Worm (Caenorhabditis elegans) whole organism, L2 larva: ENCODE data around the gene ifas-3.

ENCODE experiments used
- R02D3.7 ChIP-seq: fragments of 150-350 bp; optimal IDR thresholded peaks from 2 replicates; lab custom pipeline; 2014; ENCODE audit warnings: missing biosample characterization, missing genetic modification characterization
- Y55F3AM.14 ChIP-seq: fragments of 200-800 bp; sonication (Bioruptor generic); optimal IDR thresholded peaks from 2 replicates; lab custom pipeline; 2018; ENCODE audit warnings: mild to moderate bottlenecking, missing genetic modification characterization, missing compliant biosample characterization
- ZK546.5 ChIP-seq: sonication (generic microtip); optimal IDR thresholded peaks from 2 replicates; lab custom pipeline; 2017; ENCODE audit warnings: missing biosample characterization, missing genetic modification characterization
- aly-2 ChIP-seq: fragments of 150-350 bp; optimal IDR thresholded peaks from 2 replicates; lab custom pipeline; 2014; ENCODE audit warnings: missing biosample characterization, missing genetic modification characterization
- blmp-1 ChIP-seq: sonication (generic microtip); optimal IDR thresholded peaks from 2 replicates; lab custom pipeline; 2017; ENCODE audit warnings: missing genetic modification characterization, mild to moderate bottlenecking, missing compliant biosample characterization, antibody characterized with exemption, moderate library complexity; ENCODE audit not compliant: insufficient read depth
- ceh-16 ChIP-seq: fragments of 150-350 bp; optimal IDR thresholded peaks from 2 replicates; lab custom pipeline; 2014; ENCODE audit warnings: missing biosample characterization, missing genetic modification characterization
- ceh-82 ChIP-seq: fragments of 150-350 bp; optimal IDR thresholded peaks from 2 replicates; lab custom pipeline; 2014; ENCODE audit warnings: missing biosample characterization, missing genetic modification characterization
- crh-2 ChIP-seq: sonication (generic microtip); optimal IDR thresholded peaks from 2 replicates; lab custom pipeline; 2017; ENCODE audit warnings: missing biosample characterization, missing genetic modification characterization
- dmd-4 ChIP-seq: sonication (generic microtip); optimal IDR thresholded peaks from 2 replicates; lab custom pipeline; 2017; ENCODE audit warnings: missing biosample characterization, missing genetic modification characterization
- egl-27 ChIP-seq: sonication (generic microtip); optimal IDR thresholded peaks from 3 replicates; lab custom pipeline; 2017; ENCODE audit warnings: missing biosample characterization, missing genetic modification reagents, missing genetic modification characterization
- elt-1 ChIP-seq: fragments of 150-350 bp; optimal IDR thresholded peaks from 2 replicates; lab custom pipeline; 2014; ENCODE audit warnings: missing biosample characterization, missing genetic modification characterization
- elt-3 ChIP-seq: sonication (generic microtip); optimal IDR thresholded peaks from 2 replicates; lab custom pipeline; 2017; ENCODE audit warnings: missing biosample characterization, missing genetic modification characterization
- fos-1 ChIP-seq: fragments of 150-350 bp; optimal IDR thresholded peaks from 2 replicates; lab custom pipeline; 2014; ENCODE audit warnings: missing biosample characterization, missing genetic modification characterization
- gmeb-1 ChIP-seq: fragments of 150-350 bp; optimal IDR thresholded peaks from 2 replicates; lab custom pipeline; 2014; ENCODE audit warnings: missing biosample characterization, missing genetic modification characterization
- lin-11 ChIP-seq: fragments of 150-350 bp; sonication (generic microtip); optimal IDR thresholded peaks from 2 replicates; lab custom pipeline; 2014; ENCODE audit warnings: missing biosample characterization, missing genetic modification characterization, inconsistent platforms, mixed read lengths
- lin-13 ChIP-seq: fragments of 150-350 bp; optimal IDR thresholded peaks from 2 replicates; lab custom pipeline; 2014; ENCODE audit warnings: missing biosample characterization, missing genetic modification reagents, missing genetic modification characterization
- lin-39 ChIP-seq: fragments of 150-350 bp; optimal IDR thresholded peaks from 2 replicates; lab custom pipeline; 2014; ENCODE audit warnings: missing biosample characterization, missing genetic modification reagents, missing genetic modification characterization
- lsy-2 ChIP-seq, 2 experiments: fragments of 150-350 bp in 1 of 2; sonication (generic microtip) in 1 of 2; optimal IDR thresholded peaks; 2 replicates each; lab custom pipeline; 2014 to 2017; ENCODE audit warnings: missing biosample characterization in 2 of 2, missing genetic modification characterization in 2 of 2
- mab-5 ChIP-seq: fragments of 150-350 bp; optimal IDR thresholded peaks from 2 replicates; lab custom pipeline; 2014; ENCODE audit warnings: missing biosample characterization, missing genetic modification characterization
- mbf-1 ChIP-seq: sonication (generic microtip); optimal IDR thresholded peaks from 2 replicates; lab custom pipeline; 2017; ENCODE audit warnings: missing biosample characterization, missing genetic modification characterization
- mdl-1 ChIP-seq, 2 experiments: fragments of 150-350 bp in 1 of 2; sonication (generic microtip) in 1 of 2; optimal IDR thresholded peaks; 2 replicates each; lab custom pipeline; 2017; ENCODE audit warnings: missing biosample characterization in 2 of 2, missing genetic modification characterization in 2 of 2
- nhr-11 ChIP-seq: fragments of 150-350 bp; optimal IDR thresholded peaks from 2 replicates; lab custom pipeline; 2014; ENCODE audit warnings: missing biosample characterization, missing genetic modification characterization
- nhr-12 ChIP-seq: fragments of 150-350 bp; optimal IDR thresholded peaks from 2 replicates; lab custom pipeline; 2014; ENCODE audit warnings: missing biosample characterization, missing genetic modification characterization
- nhr-21 ChIP-seq: fragments of 150-350 bp; optimal IDR thresholded peaks from 2 replicates; lab custom pipeline; 2014; ENCODE audit warnings: missing biosample characterization, missing genetic modification characterization
- nhr-237 ChIP-seq: fragments of 150-350 bp; optimal IDR thresholded peaks from 2 replicates; lab custom pipeline; 2014; ENCODE audit warnings: missing biosample characterization, missing genetic modification characterization
- nhr-25 ChIP-seq: fragments of 150-350 bp; sonication (generic microtip); optimal IDR thresholded peaks from 3 replicates; lab custom pipeline; 2014; ENCODE audit warnings: missing biosample characterization, missing genetic modification characterization
- nhr-6 ChIP-seq: fragments of 150-350 bp; optimal IDR thresholded peaks from 2 replicates; lab custom pipeline; 2014; ENCODE audit warnings: missing biosample characterization, missing genetic modification characterization
- peb-1 ChIP-seq: fragments of 150-350 bp; optimal IDR thresholded peaks from 2 replicates; lab custom pipeline; 2014; ENCODE audit warnings: missing biosample characterization, missing genetic modification characterization
- sem-4 ChIP-seq: fragments of 150-350 bp; optimal IDR thresholded peaks from 2 replicates; lab custom pipeline; 2014; ENCODE audit warnings: missing biosample characterization, missing genetic modification reagents, missing genetic modification characterization
- sma-3 ChIP-seq: sonication (generic microtip); optimal IDR thresholded peaks from 2 replicates; lab custom pipeline; 2016; ENCODE audit warnings: missing genetic modification reagents, missing genetic modification characterization, missing compliant biosample characterization
- sma-9 ChIP-seq, 2 experiments: fragments of 150-350 bp in 1 of 2; sonication (generic microtip) in 1 of 2; optimal IDR thresholded peaks; 2 replicates each; lab custom pipeline; 2014 to 2016; ENCODE audit warnings: missing genetic modification characterization in 2 of 2, mild to moderate bottlenecking in 1 of 2, missing biosample characterization in 1 of 2, missing compliant biosample characterization in 1 of 2, missing genetic modification reagents in 1 of 2, moderate library complexity in 1 of 2
- unc-39 ChIP-seq: fragments of 150-350 bp; optimal IDR thresholded peaks from 2 replicates; lab custom pipeline; 2014; ENCODE audit warnings: missing biosample characterization, missing genetic modification characterization
- unc-55 ChIP-seq: fragments of 150-350 bp; sonication (generic microtip); optimal IDR thresholded peaks from 3 replicates; lab custom pipeline; 2014; ENCODE audit warnings: missing biosample characterization, missing genetic modification reagents, missing genetic modification characterization
- unc-62 ChIP-seq: fragments of 150-350 bp; optimal IDR thresholded peaks from 2 replicates; lab custom pipeline; 2014; ENCODE audit warnings: missing biosample characterization, missing genetic modification reagents, missing genetic modification characterization
- ztf-11 ChIP-seq: sonication (generic microtip); optimal IDR thresholded peaks from 2 replicates; lab custom pipeline; 2017; ENCODE audit warnings: missing biosample characterization, missing genetic modification characterization

ifas-3 gene

DNA sequence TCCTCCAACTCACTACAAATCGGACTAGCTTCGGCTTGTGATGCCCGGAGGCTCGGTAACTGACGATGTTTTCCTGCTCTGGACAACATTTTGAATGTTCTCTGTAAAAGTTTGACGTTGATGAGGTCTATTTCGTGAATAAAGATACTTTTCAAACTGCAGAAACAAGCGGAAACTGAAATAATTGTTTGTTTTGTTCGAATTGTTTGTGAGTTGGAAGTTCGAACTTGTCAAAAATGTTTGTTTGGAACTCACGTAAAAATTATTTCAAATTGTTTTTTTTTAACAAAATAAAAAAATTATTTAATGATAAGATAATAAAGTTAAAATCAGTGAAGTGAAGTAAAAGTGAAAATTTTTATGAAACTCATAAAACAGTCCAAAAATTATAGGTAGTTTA, 9.3 kb downstream of the ifas-3 start, which contains the start of gene Y105C5B.11:
Gene Y105C5B.11 (minus strand): TSS at position 101 of the 400 bp plus-strand sequence.
- no peak for TF ChIP-seq nhr-11 (tag; lab: Kevin White, UChicago)
- TF ChIP-seq elt-3 (tag; lab: Kevin White, UChicago), result no peak
- no peak for TF ChIP-seq lin-39 (tag; lab: Kevin White, UChicago)
- TF ChIP-seq sem-4 (tag; lab: Kevin White, UChicago), result no peak
- no peak for TF ChIP-seq nhr-237
- no peak for TF ChIP-seq nhr-12 (tag; lab: Kevin White, UChicago)
- TF ChIP-seq ceh-16 (tag; lab: Kevin White, UChicago), result no peak
- no peak for TF ChIP-seq lin-13 (GFP tag; lab: Kevin White, UChicago)
- TF ChIP-seq sma-3 (GFP tag; lab: Kevin White, UChicago), result no peak
- no peak for TF ChIP-seq nhr-6
- no peak for TF ChIP-seq crh-2 (tag; lab: Kevin White, UChicago)
- no peak for TF ChIP-seq fos-1 (tag; lab: Kevin White, UChicago)
- TF ChIP-seq gmeb-1 (tag; lab: Kevin White, UChicago), result no peak
- no peak for TF ChIP-seq egl-27 (tag; lab: Kevin White, UChicago)
- TF ChIP-seq mab-5 (tag; lab: Kevin White, UChicago), result no peak
- no peak for TF ChIP-seq peb-1 (tag; lab: Kevin White, UChicago)
- no peak for TF ChIP-seq R02D3.7 (tag; lab: Kevin White, UChicago)
- TF ChIP-seq ztf-11 (tag; lab: Kevin White, UChicago), result no peak
- no peak for TF ChIP-seq nhr-25 (tag; lab: Kevin White, UChicago)

DNA sequence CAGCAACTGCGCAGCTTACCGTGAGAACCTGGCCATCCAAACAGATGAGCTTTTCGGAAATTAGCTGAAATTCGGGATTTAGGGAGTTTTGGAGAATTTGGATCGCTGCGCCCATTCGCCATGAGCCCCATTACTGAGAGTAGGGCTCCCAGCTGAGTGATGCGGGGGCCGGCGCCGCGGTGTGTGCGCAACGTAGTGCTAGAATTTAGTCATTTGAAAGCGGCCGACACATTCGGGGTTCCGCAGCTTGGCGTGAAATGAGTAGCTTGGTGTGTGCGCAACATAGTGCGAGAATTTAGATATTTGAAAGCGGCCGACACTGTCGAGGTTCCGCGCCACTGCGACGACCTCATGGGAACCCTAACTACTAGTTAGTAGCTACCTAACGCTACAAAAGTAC, 9.9 kb downstream of the ifas-3 start:
- TF ChIP-seq ceh-82 (tag; lab: Kevin White, UChicago), result no peak
- no peak for TF ChIP-seq ztf-11 (tag; lab: Kevin White, UChicago)
- TF ChIP-seq unc-39 (tag; lab: Kevin White, UChicago), result no peak
- no peak for TF ChIP-seq lsy-2 (tag; optimal IDR thresholded peaks at IDR 0.05; lab: Kevin White, UChicago)
- no peak for TF ChIP-seq lin-13 (GFP tag; lab: Kevin White, UChicago)
- TF ChIP-seq fos-1 (tag; lab: Kevin White, UChicago), result no peak
- TF ChIP-seq, all 48 proteins: peak for 0

DNA sequence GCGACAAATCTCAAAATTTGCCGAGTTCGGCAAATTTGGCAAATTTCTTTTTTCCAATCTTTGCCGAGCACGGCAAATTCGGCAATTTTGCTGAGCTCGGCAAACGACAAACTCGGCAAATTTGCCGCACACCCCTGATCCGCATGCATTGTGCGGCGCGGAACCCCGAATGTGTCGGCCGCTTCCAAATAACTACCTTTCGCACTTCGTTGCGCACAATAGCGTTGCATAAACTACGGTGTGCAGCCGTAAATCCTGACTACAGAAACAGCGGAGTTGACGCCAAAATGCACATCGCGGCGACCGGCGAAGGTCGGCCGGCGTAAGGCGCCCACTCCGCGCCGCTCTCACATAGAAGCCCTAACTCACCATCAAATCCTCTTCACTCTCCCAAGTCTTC, 12.2 kb downstream of the ifas-3 start:
- no peak for TF ChIP-seq unc-55 (GFP tag; lab: Kevin White, UChicago)
- TF ChIP-seq blmp-1 (tag; lab: Kevin White, UChicago), result no peak
- TF ChIP-seq peb-1 (tag; lab: Kevin White, UChicago), result no peak
- TF ChIP-seq egl-27 (tag; lab: Kevin White, UChicago), result no peak
- TF ChIP-seq nhr-237, result no peak
- TF ChIP-seq unc-62 (GFP tag; lab: Kevin White, UChicago), result no peak
- no peak for TF ChIP-seq nhr-21 (tag; lab: Kevin White, UChicago)
- TF ChIP-seq lin-13 (GFP tag; lab: Kevin White, UChicago), result no peak
- no peak for TF ChIP-seq nhr-12 (tag; lab: Kevin White, UChicago)
- no peak for TF ChIP-seq lin-11 (tag; lab: Kevin White, UChicago)
- TF ChIP-seq mdl-1 (tag; optimal IDR thresholded peaks at IDR 0.05; lab: Kevin White, UChicago), result no peak
- no peak for TF ChIP-seq mbf-1 (tag; lab: Kevin White, UChicago)
- TF ChIP-seq sma-9 (GFP tag; optimal IDR thresholded peaks at IDR 0.05; lab: Kevin White, UChicago), result no peak
- TF ChIP-seq sma-9 (tag; optimal IDR thresholded peaks at IDR 0.05; lab: Kevin White, UChicago), result no peak
- no peak for TF ChIP-seq elt-1

DNA sequence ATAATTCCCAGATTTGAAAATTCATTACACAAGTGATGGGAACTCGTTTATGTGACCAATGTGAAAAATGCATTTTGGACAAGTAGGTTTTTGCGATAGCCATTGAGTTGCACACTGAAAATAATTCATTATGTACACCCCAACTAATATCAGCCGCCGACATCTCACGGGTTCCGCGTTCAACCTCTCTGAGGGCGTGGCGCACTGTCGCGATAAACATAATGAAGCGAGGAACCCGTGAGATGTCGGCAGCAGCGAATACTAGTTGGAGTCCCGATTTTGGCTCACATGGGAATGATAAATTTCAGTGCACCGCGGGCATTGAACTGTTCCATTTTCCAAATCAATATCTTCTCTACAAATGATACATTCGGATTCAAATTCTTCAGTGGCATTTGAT, 13.6 kb downstream of the ifas-3 start:
- TF ChIP-seq gmeb-1 (tag; lab: Kevin White, UChicago) (no peak), elt-3 (tag; lab: Kevin White, UChicago) (no peak), elt-1 (no peak), nhr-21 (tag; lab: Kevin White, UChicago) (no peak), mbf-1 (tag; lab: Kevin White, UChicago) (no peak), ZK546.5 (tag; lab: Kevin White, UChicago) (no peak), sma-3 (GFP tag; lab: Kevin White, UChicago) (no peak), Y55F3AM.14 (GFP tag; lab: Kevin White, UChicago) (no peak), egl-27 (tag; lab: Kevin White, UChicago) (no peak), aly-2 (tag; lab: Kevin White, UChicago) (no peak), unc-62 (GFP tag; lab: Kevin White, UChicago) (no peak), dmd-4 (tag; lab: Kevin White, UChicago) (no peak), lin-39 (tag; lab: Kevin White, UChicago) (no peak), crh-2 (tag; lab: Kevin White, UChicago) (no peak), nhr-6 (no peak), nhr-237 (no peak), lin-13 (GFP tag; lab: Kevin White, UChicago) (no peak), ceh-16 (tag; lab: Kevin White, UChicago) (no peak), nhr-12 (tag; lab: Kevin White, UChicago) (no peak)
- TF ChIP-seq, all 48 proteins: peak for 0
